Worm (Caenorhabditis elegans) whole organism, dauer: ENCODE measurements around the gene ttr-10.

Experiments used
- unc-62 ChIP-seq: sonication (generic microtip); optimal IDR thresholded peaks from 2 replicates; lab custom pipeline; 2017; ENCODE audit warnings: missing biosample characterization, missing genetic modification reagents, missing genetic modification characterization

ttr-10 gene

ce11 chrV:7506207-7506606, 47.5 kb downstream of the ttr-10 start:
- no peak for TF ChIP-seq unc-62 (GFP tag; lab: Kevin White, UChicago)

ce11 chrV:7504271-7504670, 49.5 kb downstream of the ttr-10 start, which contains the start of gene srh-229:
srh-229 (minus strand) TSS chrV:7504371.
- no peak for TF ChIP-seq unc-62 (GFP tag; lab: Kevin White, UChicago)
